Fruit fly (Drosophila melanogaster) whole organism, embryonic: ENCODE measurements around the gene Frmd5.

Source experiments
- CG12155 ChIP-seq: fragments of 200-800 bp; sonication (Bioruptor generic); optimal IDR thresholded peaks from 3 replicates; lab custom pipeline; 2016; ENCODE audit warnings: missing biosample characterization, missing genetic modification characterization
- CG4854 ChIP-seq: fragments of 200-800 bp; sonication (Bioruptor generic); optimal IDR thresholded peaks from 2 replicates; lab custom pipeline; 2016; ENCODE audit warnings: missing biosample characterization, missing genetic modification characterization, inconsistent platforms
- CG5245 ChIP-seq: fragments of 200-800 bp; sonication (Bioruptor generic); optimal IDR thresholded peaks from 3 replicates; lab custom pipeline; 2016; ENCODE audit warnings: missing biosample characterization, missing genetic modification characterization
- CG8924 ChIP-seq: fragments of 200-800 bp; optimal IDR thresholded peaks from 3 replicates; lab custom pipeline; 2019; ENCODE audit warnings: missing biosample characterization, mild to moderate bottlenecking, missing genetic modification characterization, moderate library complexity
- fd3F ChIP-seq: fragments of 200-800 bp; sonication (Bioruptor generic); optimal IDR thresholded peaks from 2 replicates; lab custom pipeline; 2018; ENCODE audit warnings: missing biosample characterization, mild to moderate bottlenecking, missing genetic modification characterization, moderate library complexity
- fru ChIP-seq: fragments of >200 bp; optimal IDR thresholded peaks from 2 replicates; lab custom pipeline; 2017
- lov ChIP-seq, 2 experiments: fragments of 200-800 bp in 1 of 2; fragments of >200 bp in 1 of 2; sonication (Bioruptor generic) in 1 of 2; IDR thresholded peaks in 1 of 2; optimal IDR thresholded peaks in 1 of 2; 2 replicates in 1 of 2; 3 replicates in 1 of 2; pipeline versions ENCODE4 v1.3.6 to Lab custom; 2017 to 2022; ENCODE audit warnings: missing biosample characterization in 1 of 2, missing genetic modification characterization in 1 of 2
- pum ChIP-seq: fragments of 200-800 bp; sonication (Bioruptor generic); optimal IDR thresholded peaks from 2 replicates; lab custom pipeline; 2016; ENCODE audit warnings: missing biosample characterization, missing genetic modification characterization
- trem ChIP-seq: fragments of 200-800 bp; optimal IDR thresholded peaks from 3 replicates; lab custom pipeline; 2019; ENCODE audit warnings: missing biosample characterization, mild to moderate bottlenecking, missing genetic modification characterization, moderate library complexity
- ttk ChIP-seq: fragments of 200-800 bp; sonication (Bioruptor generic); IDR thresholded peaks from 2 replicates; pipeline ENCODE4 v2.1.2; 2022; ENCODE audit warnings: missing biosample characterization, missing genetic modification characterization
- unpg ChIP-seq: fragments of 200-800 bp; sonication (Bioruptor generic); optimal IDR thresholded peaks from 3 replicates; lab custom pipeline; 2018; ENCODE audit warnings: missing biosample characterization, mild to moderate bottlenecking, missing genetic modification characterization, moderate library complexity
- z ChIP-seq: fragments of 200-800 bp; sonication (Bioruptor generic); IDR thresholded peaks from 3 replicates; pipeline ENCODE4 v1.3.6; 2022; ENCODE audit warnings: missing biosample characterization, missing genetic modification characterization

DNA sequence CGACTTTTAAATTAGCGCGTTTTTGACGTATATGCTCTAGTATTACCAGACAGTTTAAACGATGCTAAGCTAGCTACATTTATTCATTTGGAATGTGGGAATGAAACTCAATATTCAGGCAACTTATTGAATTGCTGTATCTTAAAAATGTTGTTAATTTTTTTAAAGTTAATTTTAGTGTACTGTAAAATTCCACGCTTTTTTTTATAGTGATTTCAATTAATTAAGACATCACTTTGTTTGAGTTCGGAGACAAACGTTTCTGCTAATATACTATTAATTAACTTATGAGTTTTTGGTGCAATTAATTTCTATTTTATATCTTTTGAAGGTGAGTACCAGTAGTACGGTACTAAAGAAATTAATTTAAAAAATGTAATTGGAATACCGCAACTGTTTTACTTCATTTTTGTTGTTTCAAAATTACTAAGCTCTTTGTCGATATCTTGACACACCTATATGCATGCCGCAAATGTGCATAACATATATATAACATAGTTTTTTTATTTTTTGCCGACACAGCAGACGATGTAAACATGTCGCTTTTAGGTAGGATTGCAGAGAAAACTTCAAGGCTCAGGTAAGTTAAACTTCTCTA is 42.1 kb downstream of the Frmd5 start, which contains the start of the genes Cdk1 and mRpS7:
- no peak for TF ChIP-seq lov (optimal IDR thresholded peaks at IDR 0.05; lab: Kevin White, UChicago)
- no peak for TF ChIP-seq lov (GFP tag; IDR thresholded peaks at IDR 0.05; lab: Robert Waterston, UW)
- TF ChIP-seq trem (tag; lab: Kevin White, UChicago), result peak; percentile 61
- TF ChIP-seq CG4854, result peak; percentile 40
- TF ChIP-seq fd3F, result peak; percentile 66
- peak; percentile 63; the same call in 1 of the 2 replicates for TF ChIP-seq ttk (GFP tag; lab: Robert Waterston, UW)
- TF ChIP-seq CG8924, result peak; percentile 87
- no peak for TF ChIP-seq z (GFP tag; lab: Robert Waterston, UW)
- peak; percentile 30 for TF ChIP-seq CG5245 (GFP tag; lab: Kevin White, UChicago)
- peak; percentile 69 for TF ChIP-seq CG12155 (GFP tag; lab: Kevin White, UChicago)
- TF ChIP-seq unpg, result peak; percentile 79
- TF ChIP-seq pum (GFP tag; lab: Kevin White, UChicago), result peak; percentile 56
- TF ChIP-seq fru (lab: Kevin White, UChicago), result no peak
